Fruit fly (Drosophila melanogaster) Kc167 (cell line): ENCODE data around the gene park.

ENCODE experiments used
- Myc ChIP-seq: fragments of >200 bp; optimal IDR thresholded peaks from 2 replicates; lab custom pipeline; 2017; ENCODE audit warnings: missing external identifiers
- Sin3A ChIP-seq: fragments of >200 bp; optimal IDR thresholded peaks from 2 replicates; lab custom pipeline; 2018; ENCODE audit warnings: missing external identifiers
- h ChIP-seq: fragments of >200 bp; optimal IDR thresholded peaks from 3 replicates; lab custom pipeline; 2018; ENCODE audit warnings: missing external identifiers
- insv ChIP-seq: fragments of >200 bp; optimal IDR thresholded peaks from 3 replicates; lab custom pipeline; 2018; ENCODE audit warnings: missing external identifiers
- psq ChIP-seq: fragments of >200 bp; optimal IDR thresholded peaks from 2 replicates; lab custom pipeline; 2017; ENCODE audit warnings: missing external identifiers
- ttk ChIP-seq: sonication (Bioruptor generic); optimal IDR thresholded peaks from 2 replicates; lab custom pipeline; 2017; ENCODE audit warnings: missing external identifiers

- TF ChIP-seq insv (lab: Kevin White, UChicago) (no peak), Myc (lab: Kevin White, UChicago) (no peak), ttk (no peak), psq (lab: Kevin White, UChicago) (no peak), Sin3A (lab: Kevin White, UChicago) (no peak), h (no peak)
These were observed 3.5 kb downstream of the park start, which contains the start of gene CG42337 for dm6 chr3L:21193170-21193569.
